Fruit fly (Drosophila melanogaster): ENCODE results near the gene Npc2f.

dm6 chr3R:24092590-24093151 lies 45.0 kb upstream of the Npc2f start:
- TF ChIP-seq pan (optimal IDR thresholded peaks at IDR 0.05) (no peak), EcR (GFP tag; optimal IDR thresholded peaks at IDR 0.05) (no peak), psq (optimal IDR thresholded peaks at IDR 0.05) (no peak)

All from whole organism.